Fruit fly (Drosophila melanogaster) whole organism, prepupa: ENCODE measurements around the gene CG4101.
A peak's percentile ranks its signal among the peaks of the same experiment; 100 is the strongest.

Experiments
- Blimp-1 ChIP-seq: fragments of 200-800 bp; sonication (Bioruptor generic); optimal IDR thresholded peaks from 3 replicates; lab custom pipeline; 2017; ENCODE audit warnings: missing biosample characterization, missing genetic modification characterization, mild to moderate bottlenecking, moderate library complexity, missing genetic modification reagents
- CG10631 ChIP-seq: fragments of 200-800 bp; sonication (Bioruptor generic); optimal IDR thresholded peaks from 2 replicates; lab custom pipeline; 2016; ENCODE audit warnings: missing biosample characterization, missing genetic modification characterization
- CG11294 ChIP-seq: fragments of 200-800 bp; sonication (Bioruptor generic); IDR thresholded peaks from 2 replicates; pipeline ENCODE4 v1.3.6; 2022; ENCODE audit warnings: missing biosample characterization, missing genetic modification characterization
- CG11902 ChIP-seq: fragments of 200-800 bp; sonication (Bioruptor generic); optimal IDR thresholded peaks from 3 replicates; lab custom pipeline; 2016; ENCODE audit warnings: missing biosample characterization, missing genetic modification characterization
- CG16779 ChIP-seq: fragments of 200-800 bp; sonication (Bioruptor generic); optimal IDR thresholded peaks from 3 replicates; lab custom pipeline; 2017; ENCODE audit warnings: missing biosample characterization, mild to moderate bottlenecking, missing genetic modification characterization
- CG3032 ChIP-seq: fragments of 200-800 bp; optimal IDR thresholded peaks from 2 replicates; lab custom pipeline; 2019; ENCODE audit warnings: missing biosample characterization, mild to moderate bottlenecking, missing genetic modification characterization, moderate library complexity
- CG32006 ChIP-seq: fragments of 200-800 bp; sonication (Bioruptor generic); optimal IDR thresholded peaks from 3 replicates; lab custom pipeline; 2017; ENCODE audit warnings: missing biosample characterization, mild to moderate bottlenecking, missing genetic modification characterization
- CG6163 ChIP-seq: fragments of 200-800 bp; sonication (Bioruptor generic); IDR thresholded peaks from 3 replicates; pipeline ENCODE4 v1.3.6; 2022; ENCODE audit warnings: missing biosample characterization, missing genetic modification characterization
- CG6276 ChIP-seq: fragments of 200-800 bp; sonication (Bioruptor generic); optimal IDR thresholded peaks from 2 replicates; lab custom pipeline; 2017; ENCODE audit warnings: missing biosample characterization, mild to moderate bottlenecking, missing genetic modification characterization
- CG6792 ChIP-seq: fragments of 200-800 bp; sonication (Bioruptor generic); optimal IDR thresholded peaks from 3 replicates; lab custom pipeline; 2016; ENCODE audit warnings: missing biosample characterization, missing genetic modification characterization
- CG6808 ChIP-seq: fragments of 200-800 bp; sonication (Bioruptor generic); optimal IDR thresholded peaks from 3 replicates; lab custom pipeline; 2017; ENCODE audit warnings: missing biosample characterization, missing genetic modification characterization, mild to moderate bottlenecking, moderate library complexity, missing genetic modification reagents
- CG6854 ChIP-seq: fragments of 200-800 bp; sonication (Bioruptor generic); optimal IDR thresholded peaks from 2 replicates; lab custom pipeline; 2017; ENCODE audit warnings: missing biosample characterization, mild to moderate bottlenecking, missing genetic modification characterization
- CG8319 ChIP-seq: fragments of 200-800 bp; sonication (Bioruptor generic); optimal IDR thresholded peaks from 3 replicates; lab custom pipeline; 2016; ENCODE audit warnings: missing biosample characterization, missing genetic modification characterization
- CG8632 ChIP-seq: fragments of 200-800 bp; sonication (Bioruptor generic); optimal IDR thresholded peaks from 3 replicates; lab custom pipeline; 2016; ENCODE audit warnings: missing biosample characterization, missing genetic modification characterization
- CG9139 ChIP-seq: fragments of 200-800 bp; sonication (Bioruptor generic); optimal IDR thresholded peaks from 3 replicates; lab custom pipeline; 2017; ENCODE audit warnings: missing biosample characterization, mild to moderate bottlenecking, missing genetic modification characterization
- Eip75B ChIP-seq: fragments of 200-800 bp; sonication (Bioruptor generic); optimal IDR thresholded peaks from 3 replicates; lab custom pipeline; 2016; ENCODE audit warnings: missing biosample characterization, missing genetic modification characterization
- Eip78C ChIP-seq: fragments of 200-800 bp; sonication (Bioruptor generic); peaks from one replicate; lab custom pipeline; 2016; ENCODE audit warnings: missing biosample characterization, missing genetic modification characterization
- Eip93F ChIP-seq: fragments of 200-800 bp; sonication (Bioruptor generic); optimal IDR thresholded peaks from 2 replicates; lab custom pipeline; 2016; ENCODE audit warnings: missing biosample characterization, mild to moderate bottlenecking, missing genetic modification characterization
- Gug ChIP-seq: fragments of 200-800 bp; sonication (Bioruptor generic); IDR thresholded peaks from 2 replicates; pipeline ENCODE4 v1.3.6; 2022; ENCODE audit warnings: missing biosample characterization, missing genetic modification characterization
- Hr38 ChIP-seq: sonication (Bioruptor generic); optimal IDR thresholded peaks from 2 replicates; lab custom pipeline; 2016; ENCODE audit warnings: missing biosample characterization, missing genetic modification characterization
- Lpt ChIP-seq: fragments of 200-800 bp; sonication (Bioruptor generic); optimal IDR thresholded peaks from 3 replicates; lab custom pipeline; 2016; ENCODE audit warnings: missing biosample characterization, missing genetic modification characterization
- OdsH ChIP-seq: fragments of 200-800 bp; sonication (Bioruptor generic); optimal IDR thresholded peaks from 3 replicates; lab custom pipeline; 2016; ENCODE audit warnings: missing biosample characterization, missing genetic modification characterization
- Sox102F ChIP-seq: fragments of 200-800 bp; sonication (Bioruptor generic); optimal IDR thresholded peaks from 2 replicates; lab custom pipeline; 2016; ENCODE audit warnings: missing biosample characterization, mild to moderate bottlenecking, missing genetic modification characterization
- Sox15 ChIP-seq: fragments of 200-800 bp; sonication (Bioruptor generic); optimal IDR thresholded peaks from 3 replicates; lab custom pipeline; 2016; ENCODE audit warnings: missing biosample characterization, missing genetic modification characterization
- achi ChIP-seq: fragments of 200-800 bp; sonication (Bioruptor generic); optimal IDR thresholded peaks from 3 replicates; lab custom pipeline; 2016; ENCODE audit warnings: missing biosample characterization, missing genetic modification characterization
- dac ChIP-seq: fragments of 200-800 bp; sonication (Bioruptor generic); optimal IDR thresholded peaks from 2 replicates; lab custom pipeline; 2017; ENCODE audit warnings: missing biosample characterization, mild to moderate bottlenecking, missing genetic modification characterization
- eg ChIP-seq: fragments of 200-800 bp; sonication (Bioruptor generic); IDR thresholded peaks from 3 replicates; pipeline ENCODE4 v1.3.6; 2022; ENCODE audit warnings: missing biosample characterization, missing genetic modification characterization
- fd59A ChIP-seq: fragments of 200-800 bp; sonication (Bioruptor generic); optimal IDR thresholded peaks from 2 replicates; lab custom pipeline; 2017; ENCODE audit warnings: missing biosample characterization, mild to moderate bottlenecking, missing genetic modification characterization, missing genetic modification reagents
- fkh ChIP-seq: fragments of 200-800 bp; sonication (Bioruptor generic); optimal IDR thresholded peaks from 3 replicates; lab custom pipeline; 2017; ENCODE audit warnings: missing biosample characterization, mild to moderate bottlenecking, missing genetic modification characterization, moderate library complexity
- pdm3 ChIP-seq: fragments of 200-800 bp; sonication (Bioruptor generic); optimal IDR thresholded peaks from 3 replicates; lab custom pipeline; 2016; ENCODE audit warnings: missing biosample characterization, missing genetic modification characterization
- spab ChIP-seq: fragments of 200-800 bp; sonication (Bioruptor generic); optimal IDR thresholded peaks from 2 replicates; lab custom pipeline; 2017; ENCODE audit warnings: missing biosample characterization, mild to moderate bottlenecking, missing genetic modification characterization, missing genetic modification reagents
- ss ChIP-seq, 2 experiments: fragments of 200-800 bp; sonication (Bioruptor generic); optimal IDR thresholded peaks; 2 replicates in 1 of 2; 3 replicates in 1 of 2; lab custom pipeline; 2017 to 2018; ENCODE audit warnings: mild to moderate bottlenecking in 2 of 2, missing biosample characterization in 2 of 2, missing genetic modification characterization in 2 of 2, moderate library complexity in 1 of 2
- svp ChIP-seq: fragments of 200-800 bp; sonication (Bioruptor generic); peaks from one replicate; lab custom pipeline; 2016; ENCODE audit warnings: missing biosample characterization, missing genetic modification characterization
- topi ChIP-seq: fragments of 200-800 bp; sonication (Bioruptor generic); optimal IDR thresholded peaks from 3 replicates; lab custom pipeline; 2016; ENCODE audit warnings: missing biosample characterization, missing genetic modification characterization

CG4101 gene

DNA sequence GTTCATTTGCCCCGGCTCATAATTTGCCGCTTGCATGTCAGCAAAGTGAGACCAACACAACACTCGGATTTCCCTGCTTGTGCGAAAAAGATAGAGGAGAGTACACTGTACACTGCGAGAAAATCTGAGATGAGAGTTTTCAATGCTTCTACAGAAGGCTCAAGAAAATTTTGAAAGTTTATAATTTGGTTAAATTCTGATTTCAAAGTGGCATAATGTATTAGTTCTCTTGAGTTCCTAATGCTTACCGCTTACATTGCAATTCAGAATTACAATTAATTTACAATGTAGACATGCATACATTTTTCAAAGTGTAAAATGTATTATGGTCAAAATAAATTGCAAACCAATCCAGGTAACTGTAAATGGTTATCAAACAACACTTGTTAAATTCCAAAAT lies 30.7 kb downstream of the CG4101 start (continued):
- TF ChIP-seq Lpt (GFP tag; lab: Kevin White, UChicago) (peak; percentile 47), Eip75B (GFP tag; lab: Kevin White, UChicago) (peak; percentile 33), CG8319 (GFP tag; lab: Kevin White, UChicago) (peak; percentile 5), topi (GFP tag; lab: Kevin White, UChicago) (no peak), CG6854 (GFP tag; lab: Kevin White, UChicago) (no peak), Hr38 (GFP tag; lab: Kevin White, UChicago) (no peak), CG10631 (peak; percentile 49), CG9139 (GFP tag; lab: Kevin White, UChicago) (no peak), CG3032 (tag; lab: Kevin White, UChicago) (peak; percentile 19), Sox102F (GFP tag; lab: Kevin White, UChicago) (no peak), svp (peak; percentile 2), CG6163 (GFP tag; lab: Robert Waterston, UW) (peak; percentile 30; the same call in 1 of the 3 replicates), Blimp-1 (GFP tag; lab: Kevin White, UChicago) (no peak), achi (GFP tag; lab: Kevin White, UChicago) (peak; percentile 50), CG11294 (GFP tag; lab: Robert Waterston, UW) (peak; percentile 46; the same call in 1 of the 2 replicates), CG6276 (GFP tag; lab: Kevin White, UChicago) (peak; percentile 80), CG6808 (GFP tag; lab: Kevin White, UChicago) (peak; percentile 9), CG11902 (GFP tag; lab: Kevin White, UChicago) (no peak), Sox15 (GFP tag; lab: Kevin White, UChicago) (no peak), CG32006 (peak; percentile 86)

DNA sequence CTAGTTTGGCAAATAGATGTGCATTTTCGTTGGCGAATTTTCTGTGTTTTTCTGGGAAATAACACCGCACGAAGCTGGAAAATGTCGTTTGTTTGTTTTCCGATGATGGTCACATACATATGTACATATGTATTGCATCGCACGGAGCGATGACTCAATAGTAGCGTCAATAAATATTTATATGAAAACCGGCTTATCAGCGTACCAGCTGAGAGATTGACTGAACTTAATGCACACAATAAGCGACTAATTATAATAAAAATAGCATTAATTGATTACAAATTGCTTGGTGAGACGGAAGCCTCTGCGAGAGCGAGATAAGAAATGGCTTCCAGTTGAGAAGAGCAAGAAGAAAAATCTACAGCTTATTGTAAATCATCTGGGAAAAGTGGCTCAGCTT lies 32.2 kb downstream of the CG4101 start:
- TF ChIP-seq pdm3 (GFP tag; lab: Kevin White, UChicago): no peak
- TF ChIP-seq CG11902 (GFP tag; lab: Kevin White, UChicago): no peak
- peak; percentile 4 for TF ChIP-seq fkh
- peak; percentile 67 for TF ChIP-seq svp
- no peak for TF ChIP-seq fd59A (GFP tag; lab: Kevin White, UChicago)
- TF ChIP-seq OdsH (GFP tag; lab: Kevin White, UChicago): no peak
- TF ChIP-seq ss (GFP tag; optimal IDR thresholded peaks at IDR 0.05; lab: Kevin White, UChicago): no peak
- no peak for TF ChIP-seq Eip78C (GFP tag; lab: Kevin White, UChicago)

DNA sequence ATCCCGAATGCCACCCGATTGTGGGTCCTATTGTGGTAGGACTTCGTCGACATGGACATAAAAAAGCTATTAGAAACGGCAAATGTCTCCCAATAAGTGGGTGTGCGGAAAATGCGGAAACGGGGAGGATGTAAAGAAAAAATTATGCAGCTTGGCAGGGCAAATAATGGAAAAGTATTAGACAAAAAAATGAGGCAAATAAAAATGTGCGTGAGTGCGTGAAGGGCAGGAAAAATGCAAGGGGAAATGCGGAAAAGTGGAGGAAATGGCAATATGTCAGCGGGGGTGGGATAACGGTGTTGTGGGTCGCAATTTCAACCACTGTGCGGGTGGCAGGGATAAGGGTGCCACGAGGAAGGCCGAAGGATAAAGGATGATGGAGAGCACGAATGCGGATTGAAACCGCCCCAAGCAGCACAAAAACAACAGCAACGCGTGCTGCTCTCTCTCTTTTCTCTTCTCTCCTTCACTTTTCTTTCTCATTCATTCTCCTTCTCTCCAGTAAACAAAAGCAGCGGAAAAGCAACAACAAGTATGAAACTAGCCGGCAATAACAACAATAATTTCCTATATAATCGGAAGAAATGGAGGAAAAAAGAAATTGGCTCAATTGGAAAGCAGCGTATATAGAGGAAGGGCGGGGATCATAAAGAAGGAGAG lies 33.2 kb downstream of the CG4101 start:
- TF ChIP-seq spab (GFP tag; lab: Kevin White, UChicago) (no peak), Eip93F (GFP tag; lab: Kevin White, UChicago) (no peak), CG8632 (GFP tag; lab: Kevin White, UChicago) (no peak), CG6792 (GFP tag; lab: Kevin White, UChicago) (no peak), fd59A (GFP tag; lab: Kevin White, UChicago) (no peak), CG16779 (tag; lab: Kevin White, UChicago) (no peak), dac (GFP tag; lab: Kevin White, UChicago) (no peak)

DNA sequence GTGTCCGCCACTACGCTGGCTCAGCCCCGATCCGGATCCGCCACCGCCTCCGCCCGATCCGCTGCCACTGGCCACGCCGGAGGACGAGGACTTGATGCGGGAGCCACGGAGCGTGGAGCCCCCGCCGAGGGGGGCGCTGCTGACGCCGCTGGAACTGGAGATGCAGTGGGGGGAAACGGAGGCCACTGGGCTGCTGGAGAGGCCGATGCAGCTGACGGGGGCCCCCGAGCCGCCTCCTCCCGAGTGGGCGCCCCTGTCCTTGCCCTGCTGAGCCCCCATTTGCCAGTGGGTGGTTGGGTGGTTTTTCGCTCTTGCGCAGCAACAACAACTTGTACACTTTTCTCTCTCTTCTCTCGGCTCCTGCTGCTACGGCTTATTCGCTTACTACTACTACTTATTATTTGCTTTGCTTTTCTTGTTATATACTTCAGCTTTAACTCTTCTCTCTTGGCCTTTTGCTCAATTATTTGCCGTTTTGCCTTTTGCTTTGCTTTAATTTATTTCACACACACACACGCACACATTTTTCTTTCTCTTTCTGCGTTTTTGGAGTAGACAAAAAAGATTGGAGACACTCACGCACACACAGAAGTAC lies 34.7 kb downstream of the CG4101 start:
- TF ChIP-seq Gug (GFP tag; lab: Robert Waterston, UW) (0 out of 2 replicates have a peak, but pooled peaks have one; percentile 30), fd59A (GFP tag; lab: Kevin White, UChicago) (no peak), eg (0 out of 3 replicates have a peak, but pooled peaks have one; percentile 38)
